Fruit fly (Drosophila melanogaster) Kc167 (cell line): ENCODE data around the gene CG2104.

ENCODE experiments used
- Myc ChIP-seq: fragments of >200 bp; optimal IDR thresholded peaks from 2 replicates; lab custom pipeline; 2017; ENCODE audit warnings: missing external identifiers
- Sin3A ChIP-seq: fragments of >200 bp; optimal IDR thresholded peaks from 2 replicates; lab custom pipeline; 2018; ENCODE audit warnings: missing external identifiers
- h ChIP-seq: fragments of >200 bp; optimal IDR thresholded peaks from 3 replicates; lab custom pipeline; 2018; ENCODE audit warnings: missing external identifiers
- insv ChIP-seq: fragments of >200 bp; optimal IDR thresholded peaks from 3 replicates; lab custom pipeline; 2018; ENCODE audit warnings: missing external identifiers
- psq ChIP-seq: fragments of >200 bp; optimal IDR thresholded peaks from 2 replicates; lab custom pipeline; 2017; ENCODE audit warnings: missing external identifiers
- ttk ChIP-seq: sonication (Bioruptor generic); optimal IDR thresholded peaks from 2 replicates; lab custom pipeline; 2017; ENCODE audit warnings: missing external identifiers

Gene CG2104

DNA sequence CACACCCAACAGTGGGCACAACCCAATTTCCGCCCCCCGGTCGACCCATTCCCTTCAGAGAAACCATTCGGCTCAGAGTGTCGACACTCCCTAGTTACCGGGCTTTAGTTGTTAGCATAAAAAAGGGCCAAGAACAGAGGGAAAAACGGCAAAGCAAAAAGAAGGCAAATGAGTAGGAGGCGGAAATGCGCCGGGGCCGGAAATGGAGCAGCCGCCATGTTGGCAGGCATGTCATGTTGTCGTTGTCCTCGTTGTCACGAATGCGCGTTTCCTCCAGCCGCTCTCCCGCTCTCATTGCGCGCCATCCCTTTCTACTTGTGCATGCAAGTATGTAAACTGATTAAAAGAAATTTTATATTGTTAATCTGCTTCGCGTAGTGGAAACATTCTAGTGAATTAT is 3.3 kb upstream of the CG2104 start:
- TF ChIP-seq h (lab: Kevin White, UChicago) (no peak), Sin3A (lab: Kevin White, UChicago) (no peak), ttk (lab: Kevin White, UChicago) (no peak), insv (no peak), psq (lab: Kevin White, UChicago) (no peak), Myc (lab: Kevin White, UChicago) (no peak)

dm6 chr3R:5694461-5694860 is 1.4 kb upstream of the CG2104 start:
- TF ChIP-seq insv (no peak), psq (lab: Kevin White, UChicago) (no peak), ttk (lab: Kevin White, UChicago) (no peak), Myc (lab: Kevin White, UChicago) (no peak), h (lab: Kevin White, UChicago) (no peak), Sin3A (lab: Kevin White, UChicago) (no peak)

DNA sequence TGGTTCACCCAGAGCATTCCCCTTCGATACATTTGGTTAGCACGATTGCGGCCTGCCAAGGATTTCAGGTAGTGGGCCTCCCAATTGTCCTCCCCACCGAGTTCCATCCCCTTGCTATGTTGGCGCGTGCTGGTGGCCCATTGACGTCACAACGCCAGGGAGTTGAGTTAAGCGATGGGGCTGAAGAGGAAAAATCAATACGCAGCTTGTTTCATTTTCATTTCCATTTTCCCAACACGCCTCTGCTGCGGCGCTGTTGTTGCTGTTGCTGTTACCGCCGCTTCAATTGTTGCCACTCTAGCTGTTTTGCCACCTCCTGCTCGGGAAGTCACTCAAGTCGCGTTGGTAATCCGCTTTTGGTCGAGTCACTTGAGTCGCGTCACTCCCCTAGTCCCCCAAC is 2.0 kb downstream of the CG2104 start:
- TF ChIP-seq Sin3A (lab: Kevin White, UChicago): no peak

DNA sequence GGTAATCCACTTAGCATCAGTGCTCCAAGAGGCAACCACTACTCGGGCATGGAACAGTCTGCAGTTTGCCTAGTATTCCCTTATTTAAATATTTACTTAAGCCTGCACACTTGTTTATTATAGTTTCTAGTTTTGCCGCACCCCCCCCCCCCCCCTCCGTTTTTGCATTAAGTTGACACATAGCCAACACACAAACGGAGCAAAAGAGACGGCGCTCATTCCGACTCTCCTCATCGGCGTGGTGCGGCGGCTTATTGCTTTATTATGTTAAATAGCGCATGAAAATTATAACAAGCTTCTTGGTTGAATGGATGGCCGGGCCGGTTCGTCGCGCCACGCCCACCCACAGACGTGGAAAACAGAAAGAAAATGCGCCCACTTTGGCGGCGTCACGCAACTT is 3.5 kb downstream of the CG2104 start:
- TF ChIP-seq ttk (lab: Kevin White, UChicago) (no peak), insv (no peak), Sin3A (lab: Kevin White, UChicago) (no peak), Myc (lab: Kevin White, UChicago) (no peak), h (lab: Kevin White, UChicago) (no peak), psq (lab: Kevin White, UChicago) (no peak)

dm6 chr3R:5686049-5686757 is 6.9 kb downstream of the CG2104 start:
- TF ChIP-seq Myc (lab: Kevin White, UChicago): no peak
- no peak for TF ChIP-seq insv
- TF ChIP-seq psq (lab: Kevin White, UChicago): no peak
- no peak for TF ChIP-seq Sin3A (lab: Kevin White, UChicago)
- TF ChIP-seq ttk (lab: Kevin White, UChicago): no peak
- TF ChIP-seq h (lab: Kevin White, UChicago): no peak

dm6 chr3R:5685269-5686048 is 7.6 kb downstream of the CG2104 start, which contains the start of the genes Rab23 and plx:
Rab23 (minus strand) TSS chr3R:5685434.
plx (plus strand) TSS chr3R:5685855.
- no peak for TF ChIP-seq insv
- no peak for TF ChIP-seq psq (lab: Kevin White, UChicago)
- TF ChIP-seq h (lab: Kevin White, UChicago): no peak
- TF ChIP-seq ttk (lab: Kevin White, UChicago): no peak
- TF ChIP-seq Sin3A (lab: Kevin White, UChicago): no peak
- no peak for TF ChIP-seq Myc (lab: Kevin White, UChicago)

DNA sequence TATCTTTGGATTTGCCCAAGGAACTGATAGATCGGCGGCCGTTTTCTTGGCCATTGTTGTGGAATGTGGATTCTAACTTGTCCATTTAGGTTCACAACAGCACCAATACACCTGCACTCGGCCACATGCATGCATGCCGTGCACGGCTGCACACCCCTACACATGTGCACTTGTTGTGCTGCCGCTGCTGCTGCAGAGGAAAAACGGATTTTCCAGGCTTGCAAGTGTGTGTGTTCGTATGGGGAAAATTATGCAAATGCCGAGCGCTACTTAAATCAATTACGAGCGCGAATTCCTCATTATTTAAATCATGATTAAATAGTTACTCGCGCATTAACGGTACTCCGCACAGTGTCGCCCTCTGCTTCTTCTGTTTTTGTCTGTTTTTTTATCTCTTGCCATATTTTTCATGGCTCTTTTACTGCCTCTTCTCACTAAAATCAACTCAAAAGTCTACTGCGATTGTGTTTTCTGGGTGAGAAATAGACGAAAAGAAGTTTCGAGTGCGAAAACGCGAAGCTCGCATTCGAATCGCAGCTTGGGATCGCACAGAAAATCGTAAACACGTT is 8.5 kb downstream of the CG2104 start:
- no peak for TF ChIP-seq h (lab: Kevin White, UChicago)
- no peak for TF ChIP-seq Myc (lab: Kevin White, UChicago)
- TF ChIP-seq Sin3A (lab: Kevin White, UChicago): no peak
- no peak for TF ChIP-seq psq (lab: Kevin White, UChicago)
- TF ChIP-seq insv: no peak
- no peak for TF ChIP-seq ttk (lab: Kevin White, UChicago)

- no peak for TF ChIP-seq h (lab: Kevin White, UChicago)
- TF ChIP-seq psq (lab: Kevin White, UChicago): no peak
- no peak for TF ChIP-seq insv
- TF ChIP-seq ttk (lab: Kevin White, UChicago): no peak
- no peak for TF ChIP-seq Myc (lab: Kevin White, UChicago)
- TF ChIP-seq Sin3A (lab: Kevin White, UChicago): no peak
Observed at dm6 chr3R:5682921-5683748, 10.0 kb downstream of the CG2104 start.

- no peak for TF ChIP-seq Myc (lab: Kevin White, UChicago)
- TF ChIP-seq psq (lab: Kevin White, UChicago): no peak
- no peak for TF ChIP-seq ttk (lab: Kevin White, UChicago)
- TF ChIP-seq h (lab: Kevin White, UChicago): no peak
- TF ChIP-seq insv: no peak
Observed at dm6 chr3R:5682238-5682637, 10.8 kb downstream of the CG2104 start.

- no peak for TF ChIP-seq insv
- TF ChIP-seq h (lab: Kevin White, UChicago): no peak
- TF ChIP-seq Myc (lab: Kevin White, UChicago): no peak
- no peak for TF ChIP-seq Sin3A (lab: Kevin White, UChicago)
- no peak for TF ChIP-seq psq (lab: Kevin White, UChicago)
- TF ChIP-seq ttk (lab: Kevin White, UChicago): no peak
Observed at dm6 chr3R:5672658-5673217, 20.3 kb downstream of the CG2104 start.
